Fruit fly (Drosophila melanogaster): Measurements from ENCODE around the gene Itgbn.
A peak's percentile ranks its signal among the peaks of the same experiment; 100 is the strongest.

The Itgbn gene

DNA sequence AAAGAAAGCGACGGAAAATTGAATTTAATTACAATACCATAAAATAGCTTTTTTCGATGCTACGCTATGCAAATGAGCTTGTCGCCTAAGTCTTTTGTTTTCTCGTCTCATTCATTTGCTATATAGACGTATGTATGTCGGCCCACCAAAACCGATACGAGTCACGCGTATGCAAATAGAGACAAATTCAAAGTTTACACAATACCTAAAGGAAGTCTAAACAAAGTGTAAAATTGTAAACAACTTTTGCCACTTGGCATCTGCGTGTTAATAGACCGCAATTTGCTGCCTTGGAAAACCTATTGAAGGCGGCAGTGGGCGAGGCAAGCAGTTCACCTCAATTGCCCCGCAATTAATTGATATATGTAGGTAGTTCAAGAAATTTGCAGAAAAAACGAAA lies 9.8 kb downstream of the Itgbn start (continued):
- TF ChIP-seq CG6689 (GFP tag; IDR thresholded peaks at IDR 0.05), result no peak
- TF ChIP-seq sim (GFP tag; IDR thresholded peaks at IDR 0.05), result no peak
- no peak for TF ChIP-seq CG15011 (GFP tag; optimal IDR thresholded peaks at IDR 0.05)
- TF ChIP-seq Opbp (GFP tag; IDR thresholded peaks at IDR 0.05; ENCODE audit: partially characterized antibody), result no peak
- TF ChIP-seq otp (GFP tag; IDR thresholded peaks at IDR 0.05), result no peak
- TF ChIP-seq sqz (GFP tag; optimal IDR thresholded peaks at IDR 0.05), result no peak
- no peak for TF ChIP-seq emc (GFP tag; optimal IDR thresholded peaks at IDR 0.05)
- no peak for TF ChIP-seq CG13287 (GFP tag; IDR thresholded peaks at IDR 0.05; ENCODE audit: partially characterized antibody)
- TF ChIP-seq Adf1 (GFP tag; IDR thresholded peaks at IDR 0.05), result no peak
- no peak for TF ChIP-seq ranshi (GFP tag; IDR thresholded peaks at IDR 0.05)
- no peak for TF ChIP-seq fd3F (GFP tag; optimal IDR thresholded peaks at IDR 0.05)
- no peak for TF ChIP-seq pnt (GFP tag; optimal IDR thresholded peaks at IDR 0.05)
- TF ChIP-seq CG13894 (tag; optimal IDR thresholded peaks at IDR 0.05), result peak; percentile 78
- TF ChIP-seq CG10209 (GFP tag; optimal IDR thresholded peaks at IDR 0.05), result no peak
- TF ChIP-seq CG1529 (GFP tag; optimal IDR thresholded peaks at IDR 0.05), result no peak
- no peak for TF ChIP-seq CG12391 (tag; optimal IDR thresholded peaks at IDR 0.05)
- TF ChIP-seq Hmr (GFP tag; optimal IDR thresholded peaks at IDR 0.05), result peak; percentile 8
- TF ChIP-seq CG9797 (GFP tag; optimal IDR thresholded peaks at IDR 0.05), result no peak
- no peak for TF ChIP-seq C15 (GFP tag; IDR thresholded peaks at IDR 0.05)
- TF ChIP-seq lab (GFP tag; optimal IDR thresholded peaks at IDR 0.05), result peak; percentile 45
- no peak for TF ChIP-seq CG14965 (GFP tag; optimal IDR thresholded peaks at IDR 0.05; ENCODE audit: borderline replicate concordance)
- no peak for TF ChIP-seq CG17328 (GFP tag; IDR thresholded peaks at IDR 0.05)
- no peak for TF ChIP-seq CG9609 (GFP tag; optimal IDR thresholded peaks at IDR 0.05)
- TF ChIP-seq caup (GFP tag; optimal IDR thresholded peaks at IDR 0.05; ENCODE audit: severe bottlenecking), result peak; percentile 0
- no peak for TF ChIP-seq sr (GFP tag; IDR thresholded peaks at IDR 0.05)
- no peak for TF ChIP-seq CHES-1-like (GFP tag; optimal IDR thresholded peaks at IDR 0.05)
- no peak for TF ChIP-seq Gug (GFP tag; IDR thresholded peaks at IDR 0.05)
- no peak for TF ChIP-seq Bdp1 (GFP tag; optimal IDR thresholded peaks at IDR 0.05)
- TF ChIP-seq sisA (GFP tag; IDR thresholded peaks at IDR 0.05), result no peak
- TF ChIP-seq dm (GFP tag; optimal IDR thresholded peaks at IDR 0.05), result no peak
- TF ChIP-seq CG18262 (tag; optimal IDR thresholded peaks at IDR 0.05), result no peak
- TF ChIP-seq CG8944 (GFP tag; optimal IDR thresholded peaks at IDR 0.05), result no peak
- TF ChIP-seq crol (GFP tag; IDR thresholded peaks at IDR 0.05), result no peak
- no peak for TF ChIP-seq CG3065 (GFP tag; optimal IDR thresholded peaks at IDR 0.05)
- peak; percentile 41 for TF ChIP-seq CG2678 (tag; optimal IDR thresholded peaks at IDR 0.05)
- TF ChIP-seq yki (optimal IDR thresholded peaks at IDR 0.05), result no peak
- no peak for TF ChIP-seq nerfin-2 (GFP tag; IDR thresholded peaks at IDR 0.05; ENCODE audit: partially characterized antibody)
- no peak for TF ChIP-seq pita (GFP tag; optimal IDR thresholded peaks at IDR 0.05)
- TF ChIP-seq zen (tag; optimal IDR thresholded peaks at IDR 0.05), result no peak
- no peak for TF ChIP-seq CG4360 (GFP tag; IDR thresholded peaks at IDR 0.05)
- peak; percentile 30; the same call in 1 of the 3 replicates for TF ChIP-seq Dbx (GFP tag; IDR thresholded peaks at IDR 0.05)
- no peak for TF ChIP-seq croc (GFP tag; conservative IDR thresholded peaks at IDR 0.05)
- TF ChIP-seq CG8290 (GFP tag; optimal IDR thresholded peaks at IDR 0.05), result no peak
- TF ChIP-seq CG8290 (tag; optimal IDR thresholded peaks at IDR 0.05), result peak in 1 of 2 experiments; percentile 21
- TF ChIP-seq CG9727 (GFP tag; optimal IDR thresholded peaks at IDR 0.05), result no peak
- no peak for TF ChIP-seq Dfd (GFP tag; optimal IDR thresholded peaks at IDR 0.05)
- TF ChIP-seq HmgD (GFP tag; optimal IDR thresholded peaks at IDR 0.05), result no peak
- TF ChIP-seq onecut (GFP tag; IDR thresholded peaks at IDR 0.05), result 0 out of 2 replicates have a peak, but pooled peaks have one; percentile 14
- no peak for TF ChIP-seq lilli (GFP tag; optimal IDR thresholded peaks at IDR 0.05)
- TF ChIP-seq Awh (GFP tag; IDR thresholded peaks at IDR 0.05), result peak; percentile 46; the same call in 1 of the 2 replicates
- TF ChIP-seq CG34224 (GFP tag; IDR thresholded peaks at IDR 0.05; ENCODE audit: partially characterized antibody), result no peak
- TF ChIP-seq jigr1 (GFP tag; IDR thresholded peaks at IDR 0.05), result no peak
- no peak for TF ChIP-seq ems (GFP tag; optimal IDR thresholded peaks at IDR 0.05)

Data from whole organism, embryonic.